Worm (Caenorhabditis elegans): ENCODE measurements around the gene toe-2.

- no peak for TF ChIP-seq lir-3 (tag; optimal IDR thresholded peaks at IDR 0.05)
- TF ChIP-seq ceh-82 (tag; optimal IDR thresholded peaks at IDR 0.05): no peak
- TF ChIP-seq pha-4 (GFP tag; IDR thresholded peaks at IDR 0.05): no peak
- TF ChIP-seq pha-4 (tag; optimal IDR thresholded peaks at IDR 0.05): no peak
- no peak for TF ChIP-seq ama-1 (optimal IDR thresholded peaks at IDR 0.05)
- no peak for TF ChIP-seq F37D6.2 (tag; optimal IDR thresholded peaks at IDR 0.05)
- no peak for TF ChIP-seq mep-1 (tag; optimal IDR thresholded peaks at IDR 0.05)
- no peak for TF ChIP-seq unc-130 (GFP tag; optimal IDR thresholded peaks at IDR 0.05)
- TF ChIP-seq ces-1 (GFP tag; optimal IDR thresholded peaks at IDR 0.05): no peak
- TF ChIP-seq sdz-12 (GFP tag; optimal IDR thresholded peaks at IDR 0.05): no peak
Observed at ce11 chrII:6560291-6560690, 39.1 kb upstream of the toe-2 start.

Data from whole organism, L4 larva.